Fruit fly (Drosophila melanogaster) whole organism, embryonic: Measurements from ENCODE around the gene Dus3.
A peak's percentile ranks its signal among the peaks of the same experiment; 100 is the strongest.

Experiments used
- Ada2b ChIP-seq: fragments of 200-800 bp; sonication (Bioruptor generic); IDR thresholded peaks from 2 replicates; pipeline ENCODE4 v1.3.6; 2022; ENCODE audit warnings: missing biosample characterization, missing genetic modification characterization
- Atf-2 ChIP-seq: fragments of 200-800 bp; sonication (Bioruptor generic); optimal IDR thresholded peaks from 2 replicates; lab custom pipeline; 2016; ENCODE audit warnings: missing biosample characterization, missing genetic modification characterization
- B-H2 ChIP-seq: fragments of 200-800 bp; sonication (Bioruptor generic); optimal IDR thresholded peaks from 2 replicates; lab custom pipeline; 2018; ENCODE audit warnings: missing biosample characterization, mild to moderate bottlenecking, missing genetic modification characterization
- CG10147 ChIP-seq: fragments of 200-800 bp; sonication (Bioruptor generic); optimal IDR thresholded peaks from 2 replicates; lab custom pipeline; 2019; ENCODE audit warnings: missing biosample characterization, mild to moderate bottlenecking, missing genetic modification characterization, moderate library complexity
- CG11247 ChIP-seq: fragments of 200-800 bp; sonication (Bioruptor generic); IDR thresholded peaks from 2 replicates; pipeline ENCODE4 v1.3.6; 2022; ENCODE audit warnings: missing biosample characterization, missing genetic modification characterization
- CG12769 ChIP-seq: fragments of 200-800 bp; sonication (Bioruptor generic); optimal IDR thresholded peaks from 2 replicates; lab custom pipeline; 2019; ENCODE audit warnings: missing biosample characterization, mild to moderate bottlenecking, missing genetic modification characterization, moderate library complexity
- CG14710 ChIP-seq: fragments of 200-800 bp; sonication (Bioruptor generic); optimal IDR thresholded peaks from 3 replicates; lab custom pipeline; 2019; ENCODE audit warnings: missing biosample characterization, mild to moderate bottlenecking, missing genetic modification characterization, moderate library complexity
- CG18476 ChIP-seq: fragments of 200-800 bp; sonication (Bioruptor generic); optimal IDR thresholded peaks from 2 replicates; lab custom pipeline; 2016; ENCODE audit warnings: missing biosample characterization, mild to moderate bottlenecking, missing genetic modification characterization
- CG2129 ChIP-seq: fragments of 200-800 bp; sonication (Bioruptor generic); IDR thresholded peaks from 2 replicates; pipeline ENCODE4 v1.3.6; 2022; ENCODE audit warnings: missing biosample characterization, missing genetic modification characterization; ENCODE audit not compliant: partially characterized antibody
- CG3847 ChIP-seq: fragments of 200-800 bp; sonication (Bioruptor generic); IDR thresholded peaks from 2 replicates; pipeline ENCODE4 v1.3.6; 2022; ENCODE audit warnings: missing biosample characterization, missing genetic modification characterization
- CG3995 ChIP-seq: fragments of 200-800 bp; sonication (Bioruptor generic); optimal IDR thresholded peaks from 3 replicates; lab custom pipeline; 2016; ENCODE audit warnings: missing biosample characterization, missing genetic modification characterization
- CG42726 ChIP-seq: fragments of 200-800 bp; sonication (Bioruptor generic); IDR thresholded peaks from 2 replicates; pipeline ENCODE4 v1.3.6; 2022; ENCODE audit warnings: missing biosample characterization, missing genetic modification characterization; ENCODE audit not compliant: partially characterized antibody
- CG4854 ChIP-seq: fragments of 200-800 bp; sonication (Bioruptor generic); optimal IDR thresholded peaks from 2 replicates; lab custom pipeline; 2016; ENCODE audit warnings: missing biosample characterization, missing genetic modification characterization, inconsistent platforms
- CG6272 ChIP-seq: fragments of 200-800 bp; sonication (Bioruptor generic); IDR thresholded peaks from 2 replicates; pipeline ENCODE4 v1.3.6; 2022; ENCODE audit warnings: missing biosample characterization, missing genetic modification characterization
- CG7357 ChIP-seq: fragments of 200-800 bp; sonication (Bioruptor generic); IDR thresholded peaks from 3 replicates; pipeline ENCODE4 v1.3.6; 2022; ENCODE audit warnings: missing biosample characterization, missing genetic modification characterization
- CG9437 ChIP-seq: fragments of 200-800 bp; sonication (Bioruptor generic); optimal IDR thresholded peaks from 2 replicates; lab custom pipeline; 2018; ENCODE audit warnings: missing biosample characterization, mild to moderate bottlenecking, missing genetic modification characterization
- CkIIα-i1 ChIP-seq: fragments of 200-800 bp; sonication (Bioruptor generic); IDR thresholded peaks from 2 replicates; pipeline ENCODE4 v1.3.6; 2022; ENCODE audit warnings: missing biosample characterization, missing genetic modification characterization
- CoRest ChIP-seq: fragments of 200-800 bp; sonication (Bioruptor generic); optimal IDR thresholded peaks from 3 replicates; lab custom pipeline; 2018; ENCODE audit warnings: missing biosample characterization, mild to moderate bottlenecking, missing genetic modification characterization, moderate library complexity
- Ets97D ChIP-seq: fragments of 200-800 bp; sonication (Bioruptor generic); optimal IDR thresholded peaks from 3 replicates; lab custom pipeline; 2016; ENCODE audit warnings: missing biosample characterization, missing genetic modification characterization
- HLH4C ChIP-seq: fragments of 200-800 bp; sonication (Bioruptor generic); IDR thresholded peaks from 3 replicates; pipeline ENCODE4 v1.3.6; 2022; ENCODE audit warnings: missing biosample characterization, missing genetic modification characterization; ENCODE audit not compliant: partially characterized antibody
- Hmr ChIP-seq: fragments of 200-800 bp; sonication (Bioruptor generic); optimal IDR thresholded peaks from 3 replicates; lab custom pipeline; 2017; ENCODE audit warnings: mild to moderate bottlenecking, missing biosample characterization, missing genetic modification reagents, missing genetic modification characterization
- Hr78 ChIP-seq, 2 experiments: fragments of 200-800 bp in 1 of 2; fragments of >200 bp in 1 of 2; sonication (Bioruptor generic) in 1 of 2; optimal IDR thresholded peaks; 2 replicates each; lab custom pipeline; 2017 to 2019; ENCODE audit warnings: missing biosample characterization in 2 of 2, missing genetic modification characterization in 2 of 2, mild to moderate bottlenecking in 1 of 2, moderate library complexity in 1 of 2
- Hsf ChIP-seq: fragments of 200-800 bp; sonication (Bioruptor generic); optimal IDR thresholded peaks from 3 replicates; lab custom pipeline; 2016; ENCODE audit warnings: missing biosample characterization, missing genetic modification characterization
- MESR4 ChIP-seq: fragments of 200-800 bp; sonication (Bioruptor generic); optimal IDR thresholded peaks from 2 replicates; lab custom pipeline; 2018; ENCODE audit warnings: missing biosample characterization, mild to moderate bottlenecking, missing genetic modification characterization, moderate library complexity
- Myb ChIP-seq: fragments of 200-800 bp; sonication (Bioruptor generic); optimal IDR thresholded peaks from 2 replicates; lab custom pipeline; 2016; ENCODE audit warnings: missing biosample characterization, missing genetic modification characterization
- Nf-YA ChIP-seq: fragments of 200-800 bp; sonication (Bioruptor generic); IDR thresholded peaks from 2 replicates; pipeline ENCODE4 v1.3.6; 2022; ENCODE audit warnings: missing biosample characterization, missing genetic modification characterization
- Spps ChIP-seq: fragments of 200-800 bp; sonication (Bioruptor generic); optimal IDR thresholded peaks from 2 replicates; lab custom pipeline; 2018; ENCODE audit warnings: missing biosample characterization, mild to moderate bottlenecking, missing genetic modification characterization
- Tbp ChIP-seq: fragments of >200 bp; optimal IDR thresholded peaks from 2 replicates; lab custom pipeline; 2018; ENCODE audit warnings: missing biosample characterization, missing genetic modification characterization
- al ChIP-seq: fragments of 200-800 bp; sonication (Bioruptor generic); IDR thresholded peaks from 2 replicates; pipeline ENCODE4 v1.3.6; 2022; ENCODE audit warnings: missing biosample characterization, missing genetic modification characterization
- bcd ChIP-seq: fragments of 200-800 bp; sonication (Bioruptor generic); optimal IDR thresholded peaks from 2 replicates; lab custom pipeline; 2017; ENCODE audit warnings: missing biosample characterization, mild to moderate bottlenecking, missing genetic modification characterization
- cas ChIP-seq: fragments of 200-800 bp; sonication (Bioruptor generic); IDR thresholded peaks from 2 replicates; pipeline ENCODE4 v1.3.6; 2022; ENCODE audit warnings: missing biosample characterization, missing genetic modification characterization
- eve ChIP-seq, 2 experiments: fragments of >200 bp; optimal IDR thresholded peaks; 2 replicates each; lab custom pipeline; 2017; ENCODE audit warnings: missing biosample characterization in 2 of 2, missing genetic modification characterization in 2 of 2
- hb ChIP-seq: fragments of 200-800 bp; sonication (Bioruptor generic); IDR thresholded peaks from 3 replicates; pipeline ENCODE4 v1.3.6; 2022; ENCODE audit warnings: missing biosample characterization, missing genetic modification characterization; ENCODE audit not compliant: partially characterized antibody
- hbn ChIP-seq: fragments of 200-800 bp; sonication (Bioruptor generic); IDR thresholded peaks from 2 replicates; pipeline ENCODE4 v1.3.6; 2022; ENCODE audit warnings: missing biosample characterization, missing genetic modification characterization; ENCODE audit not compliant: partially characterized antibody
- insv ChIP-seq, 2 experiments: fragments of 200-800 bp; sonication (Bioruptor generic); optimal IDR thresholded peaks; 3 replicates each; lab custom pipeline; 2016 to 2018; ENCODE audit warnings: missing biosample characterization in 2 of 2, missing genetic modification characterization in 2 of 2
- lab ChIP-seq: fragments of 200-800 bp; sonication (Bioruptor generic); optimal IDR thresholded peaks from 3 replicates; lab custom pipeline; 2017; ENCODE audit warnings: missing biosample characterization, missing genetic modification characterization, mild to moderate bottlenecking, moderate library complexity, missing genetic modification reagents
- lola ChIP-seq, 3 experiments: fragments of >200 bp in 2 of 3; fragments of 200-800 bp in 1 of 3; sonication (Bioruptor generic) in 1 of 3; optimal IDR thresholded peaks; 2 replicates each; lab custom pipeline; 2017 to 2019; ENCODE audit warnings: missing biosample characterization in 3 of 3, missing genetic modification characterization in 3 of 3, mild to moderate bottlenecking in 1 of 3, moderate library complexity in 1 of 3
- nmo ChIP-seq: fragments of 200-800 bp; sonication (Bioruptor generic); optimal IDR thresholded peaks from 2 replicates; lab custom pipeline; 2018; ENCODE audit warnings: missing biosample characterization, mild to moderate bottlenecking, missing genetic modification characterization, moderate library complexity
- sima ChIP-seq: fragments of 200-800 bp; sonication (Bioruptor generic); optimal IDR thresholded peaks from 2 replicates; lab custom pipeline; 2016; ENCODE audit warnings: missing biosample characterization, missing genetic modification characterization
- sisA ChIP-seq: fragments of 200-800 bp; sonication (Bioruptor generic); IDR thresholded peaks from 2 replicates; pipeline ENCODE4 v1.3.6; 2022; ENCODE audit warnings: missing biosample characterization, missing genetic modification characterization
- slbo ChIP-seq: fragments of 200-800 bp; sonication (Bioruptor generic); IDR thresholded peaks from 2 replicates; pipeline ENCODE4 v1.3.6; 2022; ENCODE audit warnings: missing biosample characterization, missing genetic modification characterization
- tin ChIP-seq: fragments of 200-800 bp; sonication (Bioruptor generic); optimal IDR thresholded peaks from 3 replicates; lab custom pipeline; 2016; ENCODE audit warnings: missing biosample characterization, missing genetic modification characterization
- tna ChIP-seq: fragments of 200-800 bp; sonication (Bioruptor generic); IDR thresholded peaks from 2 replicates; pipeline ENCODE4 v1.3.6; 2022; ENCODE audit warnings: missing biosample characterization, missing genetic modification characterization; ENCODE audit not compliant: partially characterized antibody
- toy ChIP-seq: fragments of 200-800 bp; sonication (Bioruptor generic); IDR thresholded peaks from 2 replicates; pipeline ENCODE4 v1.3.6; 2022; ENCODE audit warnings: missing biosample characterization, missing genetic modification characterization
- vfl ChIP-seq: fragments of 200-800 bp; sonication (Bioruptor generic); optimal IDR thresholded peaks from 2 replicates; lab custom pipeline; 2016; ENCODE audit warnings: missing biosample characterization, missing genetic modification characterization
- vvl ChIP-seq: fragments of 200-800 bp; sonication (Bioruptor generic); IDR thresholded peaks from 2 replicates; pipeline ENCODE4 v1.3.6; 2022; ENCODE audit warnings: missing biosample characterization, missing genetic modification characterization
- z ChIP-seq: fragments of 200-800 bp; sonication (Bioruptor generic); IDR thresholded peaks from 3 replicates; pipeline ENCODE4 v1.3.6; 2022; ENCODE audit warnings: missing biosample characterization, missing genetic modification characterization
- zfh2 ChIP-seq: fragments of 200-800 bp; sonication (Bioruptor generic); optimal IDR thresholded peaks from 2 replicates; lab custom pipeline; 2016; ENCODE audit warnings: missing biosample characterization, missing genetic modification characterization

Dus3 gene

dm6 chr2L:19795320-19796110, 36.8 kb downstream of the Dus3 start (continued):
- peak; percentile 53 for TF ChIP-seq CoRest (tag; lab: Kevin White, UChicago)
- TF ChIP-seq tin (GFP tag; lab: Kevin White, UChicago): peak; percentile 56
- 0 out of 2 replicates have a peak, but pooled peaks have one; percentile 36 for TF ChIP-seq tna
- TF ChIP-seq CG11247 (GFP tag; lab: Robert Waterston, UW): no peak; the same call in 1 of the 2 replicates
- TF ChIP-seq CG12769 (tag; lab: Kevin White, UChicago): peak; percentile 60
- peak; percentile 51 for TF ChIP-seq CG3995 (GFP tag; lab: Kevin White, UChicago)
- peak; percentile 73 for TF ChIP-seq CG2129 (GFP tag; lab: Robert Waterston, UW)
- TF ChIP-seq CG10147 (GFP tag; lab: Kevin White, UChicago): peak; percentile 54
- peak in 1 of 2 experiments; percentile 73 for TF ChIP-seq eve (GFP tag; optimal IDR thresholded peaks at IDR 0.05; lab: Kevin White, UChicago)
- TF ChIP-seq CkIIα-i1 (GFP tag; lab: Robert Waterston, UW): no peak
- TF ChIP-seq MESR4 (GFP tag; lab: Kevin White, UChicago): peak; percentile 95
- peak; percentile 76 for TF ChIP-seq slbo (GFP tag; lab: Robert Waterston, UW)
- TF ChIP-seq Spps: no peak
- TF ChIP-seq nmo (GFP tag; lab: Kevin White, UChicago): peak; percentile 64
- TF ChIP-seq Hsf (GFP tag; lab: Kevin White, UChicago): peak; percentile 62
- TF ChIP-seq z (GFP tag; lab: Robert Waterston, UW): no peak
- peak; percentile 71 for TF ChIP-seq HLH4C (GFP tag; lab: Robert Waterston, UW)
- peak; percentile 11 for TF ChIP-seq CG4854 (GFP tag; lab: Kevin White, UChicago)
- TF ChIP-seq cas (GFP tag; lab: Robert Waterston, UW): no peak
- TF ChIP-seq CG42726 (GFP tag; lab: Robert Waterston, UW): peak; percentile 75; the same call in 1 of the 2 replicates
- peak; percentile 59; the same call in 1 of the 2 replicates for TF ChIP-seq hbn (GFP tag; lab: Robert Waterston, UW)
- TF ChIP-seq vfl (GFP tag; lab: Kevin White, UChicago): no peak
- TF ChIP-seq CG7357 (GFP tag; lab: Robert Waterston, UW): 0 out of 3 replicates have a peak, but pooled peaks have one; percentile 22
- TF ChIP-seq zfh2 (GFP tag; lab: Kevin White, UChicago): peak; percentile 62
- peak; percentile 40 for TF ChIP-seq CG9437 (GFP tag; lab: Kevin White, UChicago)
- no peak for TF ChIP-seq toy (GFP tag; lab: Robert Waterston, UW)
- no peak for TF ChIP-seq Tbp (GFP tag; lab: Kevin White, UChicago)
- TF ChIP-seq insv (GFP tag; optimal IDR thresholded peaks at IDR 0.05; lab: Kevin White, UChicago): peak in 1 of 2 experiments; percentile 36
- TF ChIP-seq sisA (GFP tag; lab: Robert Waterston, UW): 0 out of 2 replicates have a peak, but pooled peaks have one; percentile 11
- TF ChIP-seq bcd (GFP tag; lab: Kevin White, UChicago): peak; percentile 39
- peak; percentile 95 for TF ChIP-seq Ets97D
- peak; percentile 10 for TF ChIP-seq Atf-2 (GFP tag; lab: Kevin White, UChicago)
- peak; percentile 26; the same call in 1 of the 2 replicates for TF ChIP-seq vvl (GFP tag; lab: Robert Waterston, UW)
- no peak for TF ChIP-seq Ada2b (GFP tag; lab: Robert Waterston, UW)
- peak; percentile 52 for TF ChIP-seq CG18476 (GFP tag; lab: Kevin White, UChicago)
- no peak for TF ChIP-seq sima
- no peak for TF ChIP-seq Nf-YA (GFP tag; lab: Robert Waterston, UW)
- peak; percentile 64 for TF ChIP-seq CG3847 (GFP tag; lab: Robert Waterston, UW)
- TF ChIP-seq Hmr (GFP tag; lab: Kevin White, UChicago): peak; percentile 50
- no peak for TF ChIP-seq Hr78 (GFP tag; optimal IDR thresholded peaks at IDR 0.05; lab: Kevin White, UChicago)
- peak; percentile 31 for TF ChIP-seq B-H2 (GFP tag; lab: Kevin White, UChicago)
- no peak for TF ChIP-seq lab (GFP tag; lab: Kevin White, UChicago)
- peak in 1 of 3 experiments; percentile 48 for TF ChIP-seq lola (GFP tag; optimal IDR thresholded peaks at IDR 0.05; lab: Kevin White, UChicago)
- TF ChIP-seq Myb (GFP tag; lab: Kevin White, UChicago): peak; percentile 55
- peak; percentile 51 for TF ChIP-seq CG6272 (GFP tag; lab: Robert Waterston, UW)
- no peak for TF ChIP-seq hb (GFP tag; lab: Robert Waterston, UW)
- peak; percentile 80 for TF ChIP-seq CG14710
- 0 out of 2 replicates have a peak, but pooled peaks have one; percentile 32 for TF ChIP-seq al
